Fruit fly (Drosophila melanogaster) whole organism, embryonic: ENCODE measurements around the gene CG6055.

Experiments used
- B-H2 ChIP-seq: fragments of 200-800 bp; sonication (Bioruptor generic); optimal IDR thresholded peaks from 2 replicates; lab custom pipeline; 2018; ENCODE audit warnings: missing biosample characterization, mild to moderate bottlenecking, missing genetic modification characterization
- Bgb ChIP-seq: fragments of 200-800 bp; sonication (Bioruptor generic); IDR thresholded peaks from 2 replicates; pipeline ENCODE4 v1.3.6; 2022; ENCODE audit warnings: missing biosample characterization, missing genetic modification characterization; ENCODE audit not compliant: partially characterized antibody
- CG11093 ChIP-seq: fragments of 200-800 bp; sonication (Bioruptor generic); IDR thresholded peaks from 3 replicates; pipeline ENCODE4 v1.3.6; 2022; ENCODE audit warnings: missing biosample characterization, missing genetic modification characterization
- CG11695 ChIP-seq: fragments of 200-800 bp; sonication (Bioruptor generic); IDR thresholded peaks from 3 replicates; pipeline ENCODE4 v1.3.6; 2022; ENCODE audit warnings: missing biosample characterization, missing genetic modification characterization
- CG13424 ChIP-seq: fragments of 200-800 bp; sonication (Bioruptor generic); optimal IDR thresholded peaks from 2 replicates; lab custom pipeline; 2019; ENCODE audit warnings: missing biosample characterization, mild to moderate bottlenecking, missing genetic modification characterization, moderate library complexity
- CG14667 ChIP-seq: fragments of 200-800 bp; sonication (Bioruptor generic); IDR thresholded peaks from 2 replicates; pipeline ENCODE4 v1.3.6; 2022; ENCODE audit warnings: missing biosample characterization, missing genetic modification characterization
- CG14710 ChIP-seq: fragments of 200-800 bp; sonication (Bioruptor generic); optimal IDR thresholded peaks from 3 replicates; lab custom pipeline; 2019; ENCODE audit warnings: missing biosample characterization, mild to moderate bottlenecking, missing genetic modification characterization, moderate library complexity
- CG17361 ChIP-seq: fragments of 200-800 bp; sonication (Bioruptor generic); IDR thresholded peaks from 3 replicates; pipeline ENCODE4 v1.3.6; 2022; ENCODE audit warnings: missing biosample characterization, missing genetic modification characterization
- CG18262 ChIP-seq: fragments of 200-800 bp; optimal IDR thresholded peaks from 3 replicates; lab custom pipeline; 2019; ENCODE audit warnings: missing biosample characterization, mild to moderate bottlenecking, missing genetic modification characterization, moderate library complexity
- CG18599 ChIP-seq: fragments of 200-800 bp; sonication (Bioruptor generic); optimal IDR thresholded peaks from 3 replicates; lab custom pipeline; 2017; ENCODE audit warnings: missing biosample characterization, missing genetic modification characterization, mild to moderate bottlenecking, moderate library complexity, missing genetic modification reagents
- CG2129 ChIP-seq: fragments of 200-800 bp; sonication (Bioruptor generic); IDR thresholded peaks from 2 replicates; pipeline ENCODE4 v1.3.6; 2022; ENCODE audit warnings: missing biosample characterization, missing genetic modification characterization; ENCODE audit not compliant: partially characterized antibody
- CG2712 ChIP-seq: fragments of 200-800 bp; optimal IDR thresholded peaks from 3 replicates; lab custom pipeline; 2019; ENCODE audit warnings: missing biosample characterization, mild to moderate bottlenecking, missing genetic modification characterization, moderate library complexity
- CG32532 ChIP-seq: fragments of 200-800 bp; sonication (Bioruptor generic); IDR thresholded peaks from 2 replicates; pipeline ENCODE4 v1.3.6; 2022; ENCODE audit warnings: missing biosample characterization, missing genetic modification characterization
- CG4282 ChIP-seq: fragments of 200-800 bp; sonication (Bioruptor generic); optimal IDR thresholded peaks from 2 replicates; lab custom pipeline; 2016; ENCODE audit warnings: missing biosample characterization, missing genetic modification characterization
- CG43689 ChIP-seq: fragments of 200-800 bp; sonication (Bioruptor generic); IDR thresholded peaks from 2 replicates; pipeline ENCODE4 v1.3.6; 2022; ENCODE audit warnings: missing biosample characterization, missing genetic modification characterization
- CG4707 ChIP-seq: fragments of 200-800 bp; sonication (Bioruptor generic); optimal IDR thresholded peaks from 2 replicates; lab custom pipeline; 2018; ENCODE audit warnings: missing biosample characterization, mild to moderate bottlenecking, missing genetic modification characterization, moderate library complexity
- CG4854 ChIP-seq: fragments of 200-800 bp; sonication (Bioruptor generic); optimal IDR thresholded peaks from 2 replicates; lab custom pipeline; 2016; ENCODE audit warnings: missing biosample characterization, missing genetic modification characterization, inconsistent platforms
- CG9727 ChIP-seq: fragments of 200-800 bp; sonication (Bioruptor generic); optimal IDR thresholded peaks from 3 replicates; lab custom pipeline; 2017; ENCODE audit warnings: missing biosample characterization, mild to moderate bottlenecking, missing genetic modification characterization
- D19A ChIP-seq: fragments of 200-800 bp; optimal IDR thresholded peaks from 3 replicates; lab custom pipeline; 2019; ENCODE audit warnings: missing biosample characterization, mild to moderate bottlenecking, missing genetic modification characterization, moderate library complexity
- Dp ChIP-seq: fragments of 200-800 bp; sonication (Bioruptor generic); optimal IDR thresholded peaks from 2 replicates; lab custom pipeline; 2018; ENCODE audit warnings: missing biosample characterization, mild to moderate bottlenecking, missing genetic modification characterization, moderate library complexity
- E2f1 ChIP-seq: fragments of 200-800 bp; sonication (Bioruptor generic); IDR thresholded peaks from 2 replicates; pipeline ENCODE4 v1.3.6; 2022; ENCODE audit warnings: missing biosample characterization, missing genetic modification characterization
- Fer3 ChIP-seq: fragments of 200-800 bp; sonication (Bioruptor generic); optimal IDR thresholded peaks from 2 replicates; lab custom pipeline; 2018; ENCODE audit warnings: missing biosample characterization, mild to moderate bottlenecking, missing genetic modification characterization, moderate library complexity
- Hr51 ChIP-seq, 2 experiments: fragments of 200-800 bp; sonication (Bioruptor generic); optimal IDR thresholded peaks; 2 replicates in 1 of 2; 3 replicates in 1 of 2; lab custom pipeline; 2016 to 2018; ENCODE audit warnings: missing biosample characterization in 2 of 2, missing genetic modification characterization in 2 of 2, mild to moderate bottlenecking in 1 of 2, moderate library complexity in 1 of 2
- Hsf ChIP-seq: fragments of 200-800 bp; sonication (Bioruptor generic); optimal IDR thresholded peaks from 3 replicates; lab custom pipeline; 2016; ENCODE audit warnings: missing biosample characterization, missing genetic modification characterization
- Kr ChIP-seq: fragments of 200-800 bp; sonication (Bioruptor generic); optimal IDR thresholded peaks from 2 replicates; lab custom pipeline; 2017; ENCODE audit warnings: missing biosample characterization, mild to moderate bottlenecking, missing genetic modification characterization
- Lhr ChIP-seq: fragments of 200-800 bp; sonication (Bioruptor generic); optimal IDR thresholded peaks from 3 replicates; lab custom pipeline; 2017; ENCODE audit warnings: mild to moderate bottlenecking, missing biosample characterization, missing genetic modification reagents, missing genetic modification characterization
- Nf-YA ChIP-seq: fragments of 200-800 bp; sonication (Bioruptor generic); IDR thresholded peaks from 2 replicates; pipeline ENCODE4 v1.3.6; 2022; ENCODE audit warnings: missing biosample characterization, missing genetic modification characterization
- Opbp ChIP-seq: fragments of 200-800 bp; sonication (Bioruptor generic); IDR thresholded peaks from 3 replicates; pipeline ENCODE4 v1.3.6; 2022; ENCODE audit warnings: missing biosample characterization, missing genetic modification characterization; ENCODE audit not compliant: partially characterized antibody
- Ptx1 ChIP-seq: fragments of 200-800 bp; sonication (Bioruptor generic); IDR thresholded peaks from 2 replicates; pipeline ENCODE4 v1.3.6; 2022; ENCODE audit warnings: missing biosample characterization, missing genetic modification characterization
- Sin3A ChIP-seq: fragments of >200 bp; optimal IDR thresholded peaks from 2 replicates; lab custom pipeline; 2018
- Vsx1 ChIP-seq: fragments of 200-800 bp; sonication (Bioruptor generic); optimal IDR thresholded peaks from 2 replicates; lab custom pipeline; 2017; ENCODE audit warnings: missing biosample characterization, mild to moderate bottlenecking, missing genetic modification characterization, missing genetic modification reagents
- ase ChIP-seq: fragments of 200-800 bp; sonication (Bioruptor generic); IDR thresholded peaks from 3 replicates; pipeline ENCODE4 v1.3.6; 2022; ENCODE audit warnings: missing biosample characterization, missing genetic modification characterization
- dan ChIP-seq: fragments of 200-800 bp; sonication (Bioruptor generic); IDR thresholded peaks from 2 replicates; pipeline ENCODE4 v1.3.6; 2022; ENCODE audit warnings: missing biosample characterization, missing genetic modification characterization
- eyg ChIP-seq: fragments of 200-800 bp; sonication (Bioruptor generic); optimal IDR thresholded peaks from 3 replicates; lab custom pipeline; 2016; ENCODE audit warnings: missing biosample characterization, missing genetic modification characterization
- fd96Cb ChIP-seq: fragments of 200-800 bp; sonication (Bioruptor generic); optimal IDR thresholded peaks from 2 replicates; lab custom pipeline; 2018; ENCODE audit warnings: missing biosample characterization, mild to moderate bottlenecking, missing genetic modification characterization, moderate library complexity
- gem ChIP-seq: fragments of 200-800 bp; sonication (Bioruptor generic); optimal IDR thresholded peaks from 2 replicates; lab custom pipeline; 2019; ENCODE audit warnings: missing biosample characterization, mild to moderate bottlenecking, missing genetic modification characterization, moderate library complexity
- gsb-n ChIP-seq: fragments of 200-800 bp; sonication (Bioruptor generic); optimal IDR thresholded peaks from 3 replicates; lab custom pipeline; 2018; ENCODE audit warnings: missing biosample characterization, mild to moderate bottlenecking, missing genetic modification characterization
- lola ChIP-seq, 3 experiments: fragments of >200 bp in 2 of 3; fragments of 200-800 bp in 1 of 3; sonication (Bioruptor generic) in 1 of 3; optimal IDR thresholded peaks; 2 replicates each; lab custom pipeline; 2017 to 2019; ENCODE audit warnings: missing biosample characterization in 3 of 3, missing genetic modification characterization in 3 of 3, mild to moderate bottlenecking in 1 of 3, moderate library complexity in 1 of 3
- nmo ChIP-seq: fragments of 200-800 bp; sonication (Bioruptor generic); optimal IDR thresholded peaks from 2 replicates; lab custom pipeline; 2018; ENCODE audit warnings: missing biosample characterization, mild to moderate bottlenecking, missing genetic modification characterization, moderate library complexity
- pho ChIP-seq: fragments of 200-800 bp; sonication (Bioruptor generic); optimal IDR thresholded peaks from 2 replicates; lab custom pipeline; 2016; ENCODE audit warnings: missing biosample characterization, missing genetic modification characterization
- phol ChIP-seq: fragments of 200-800 bp; sonication (Bioruptor generic); optimal IDR thresholded peaks from 3 replicates; lab custom pipeline; 2018; ENCODE audit warnings: missing biosample characterization, mild to moderate bottlenecking, missing genetic modification characterization, moderate library complexity
- pnt ChIP-seq: fragments of 200-800 bp; sonication (Bioruptor generic); optimal IDR thresholded peaks from 3 replicates; lab custom pipeline; 2016; ENCODE audit warnings: missing biosample characterization, missing genetic modification characterization
- prd ChIP-seq, 3 experiments: fragments of >200 bp in 2 of 3; fragments of 200-800 bp in 1 of 3; sonication (Bioruptor generic) in 1 of 3; optimal IDR thresholded peaks in 2 of 3; IDR thresholded peaks in 1 of 3; 2 replicates in 2 of 3; 3 replicates in 1 of 3; pipeline versions ENCODE4 v1.3.6 to Lab custom; 2017 to 2022; ENCODE audit warnings: missing biosample characterization in 1 of 3, missing genetic modification characterization in 1 of 3
- rib ChIP-seq: fragments of 200-800 bp; sonication (Bioruptor generic); IDR thresholded peaks from 2 replicates; pipeline ENCODE4 v1.3.6; 2022; ENCODE audit warnings: missing biosample characterization, missing genetic modification characterization
- sc ChIP-seq, 3 experiments: fragments of >200 bp in 2 of 3; fragments of 200-800 bp in 1 of 3; sonication (Bioruptor generic) in 1 of 3; optimal IDR thresholded peaks; 2 replicates in 2 of 3; 3 replicates in 1 of 3; lab custom pipeline; 2017; ENCODE audit warnings: mild to moderate bottlenecking in 1 of 3, missing biosample characterization in 1 of 3, missing genetic modification characterization in 1 of 3, missing genetic modification reagents in 1 of 3
- ssp ChIP-seq: fragments of 200-800 bp; sonication (Bioruptor generic); IDR thresholded peaks from 2 replicates; pipeline ENCODE4 v1.3.6; 2022; ENCODE audit warnings: missing biosample characterization, missing genetic modification characterization
- tna ChIP-seq: fragments of 200-800 bp; sonication (Bioruptor generic); IDR thresholded peaks from 2 replicates; pipeline ENCODE4 v1.3.6; 2022; ENCODE audit warnings: missing biosample characterization, missing genetic modification characterization; ENCODE audit not compliant: partially characterized antibody
- unpg ChIP-seq: fragments of 200-800 bp; sonication (Bioruptor generic); optimal IDR thresholded peaks from 3 replicates; lab custom pipeline; 2018; ENCODE audit warnings: missing biosample characterization, mild to moderate bottlenecking, missing genetic modification characterization, moderate library complexity
- usp ChIP-seq: fragments of >200 bp; optimal IDR thresholded peaks from 2 replicates; lab custom pipeline; 2017; ENCODE audit warnings: missing biosample characterization, missing genetic modification characterization

CG6055 gene

dm6 chr2L:7515396-7515795, 49.1 kb downstream of the CG6055 start (continued):
- TF ChIP-seq Lhr (GFP tag; lab: Kevin White, UChicago): no peak
- 0 out of 3 replicates have a peak, but pooled peaks have one; percentile 45 for TF ChIP-seq CG11695 (GFP tag; lab: Robert Waterston, UW)
- peak; percentile 9; the same call in 1 of the 2 replicates for TF ChIP-seq E2f1
- no peak for TF ChIP-seq ssp
- peak; percentile 28 for TF ChIP-seq fd96Cb
- no peak for TF ChIP-seq ase (GFP tag; lab: Robert Waterston, UW)
- TF ChIP-seq Hsf (GFP tag; lab: Kevin White, UChicago): peak; percentile 38
- peak; percentile 24; the same call in 1 of the 2 replicates for TF ChIP-seq CG32532 (GFP tag; lab: Robert Waterston, UW)
- no peak for TF ChIP-seq CG4282 (GFP tag; lab: Kevin White, UChicago)
- TF ChIP-seq gem: peak; percentile 26
- no peak for TF ChIP-seq CG43689 (GFP tag; lab: Robert Waterston, UW)
- no peak for TF ChIP-seq CG14667 (GFP tag; lab: Robert Waterston, UW)
- no peak for TF ChIP-seq CG2129
- TF ChIP-seq CG4854: peak; percentile 4
- TF ChIP-seq CG11093 (GFP tag; lab: Robert Waterston, UW): no peak
- TF ChIP-seq Vsx1 (GFP tag; lab: Kevin White, UChicago): no peak
- TF ChIP-seq CG14710 (tag; lab: Kevin White, UChicago): peak; percentile 28
- peak; percentile 29 for TF ChIP-seq CG2712 (tag; lab: Kevin White, UChicago)
- peak; percentile 37; the same call in 1 of the 3 replicates for TF ChIP-seq CG17361
- TF ChIP-seq dan: no peak
- TF ChIP-seq prd (optimal IDR thresholded peaks at IDR 0.05; lab: Kevin White, UChicago): no peak
- peak; percentile 73 for TF ChIP-seq prd (GFP tag; IDR thresholded peaks at IDR 0.05; lab: Robert Waterston, UW)
- TF ChIP-seq Fer3 (tag; lab: Kevin White, UChicago): no peak
- TF ChIP-seq CG18599: peak; percentile 28
- TF ChIP-seq Nf-YA (GFP tag; lab: Robert Waterston, UW): no peak
- peak; percentile 52 for TF ChIP-seq unpg (GFP tag; lab: Kevin White, UChicago)
- TF ChIP-seq pnt: no peak
- peak in 1 of 2 experiments; percentile 45 for TF ChIP-seq Hr51 (GFP tag; optimal IDR thresholded peaks at IDR 0.05; lab: Kevin White, UChicago)
- no peak for TF ChIP-seq CG4707 (GFP tag; lab: Kevin White, UChicago)
- TF ChIP-seq CG9727 (GFP tag; lab: Kevin White, UChicago): peak; percentile 45
- no peak for TF ChIP-seq Bgb (GFP tag; lab: Robert Waterston, UW)
- TF ChIP-seq phol (tag; lab: Kevin White, UChicago): peak; percentile 27
- peak; percentile 18 for TF ChIP-seq nmo (GFP tag; lab: Kevin White, UChicago)
- no peak for TF ChIP-seq CG13424
- TF ChIP-seq tna: no peak
- TF ChIP-seq B-H2 (GFP tag; lab: Kevin White, UChicago): no peak
- no peak for TF ChIP-seq Opbp (GFP tag; lab: Robert Waterston, UW)
- TF ChIP-seq rib (GFP tag; lab: Robert Waterston, UW): no peak
- TF ChIP-seq Kr (GFP tag; lab: Kevin White, UChicago): no peak
- TF ChIP-seq gsb-n: peak; percentile 13
- TF ChIP-seq D19A (tag; lab: Kevin White, UChicago): no peak
- no peak for TF ChIP-seq sc (optimal IDR thresholded peaks at IDR 0.05; lab: Kevin White, UChicago)
- TF ChIP-seq sc (GFP tag; optimal IDR thresholded peaks at IDR 0.05; lab: Kevin White, UChicago): no peak
- peak; percentile 27 for TF ChIP-seq CG18262 (tag; lab: Kevin White, UChicago)
- no peak for TF ChIP-seq eyg (GFP tag; lab: Kevin White, UChicago)
- TF ChIP-seq pho: no peak
- peak in 1 of 3 experiments; percentile 40 for TF ChIP-seq lola (GFP tag; optimal IDR thresholded peaks at IDR 0.05; lab: Kevin White, UChicago)
- peak; percentile 58 for TF ChIP-seq Ptx1 (GFP tag; lab: Robert Waterston, UW)
- no peak for TF ChIP-seq Dp (GFP tag; lab: Kevin White, UChicago)
- no peak for TF ChIP-seq usp (GFP tag; lab: Kevin White, UChicago)
- TF ChIP-seq Sin3A (lab: Kevin White, UChicago): no peak
